Worm (Caenorhabditis elegans) whole organism, L1 larva: ENCODE measurements around the gene Y39B6A.1.

Experiments
- ama-1 ChIP-seq: fragments of 150-350 bp; optimal IDR thresholded peaks from 2 replicates; lab custom pipeline; 2014
- ceh-82 ChIP-seq, 3 experiments: fragments of 150-350 bp in 1 of 3; sonication (generic microtip) in 2 of 3; optimal IDR thresholded peaks; 2 replicates each; lab custom pipeline; 2014 to 2017; ENCODE audit warnings: missing biosample characterization in 3 of 3, missing genetic modification characterization in 3 of 3
- nhr-11 ChIP-seq: fragments of 150-350 bp; optimal IDR thresholded peaks from 2 replicates; lab custom pipeline; 2014; ENCODE audit warnings: missing biosample characterization, missing genetic modification characterization
- nhr-237 ChIP-seq: fragments of 150-350 bp; optimal IDR thresholded peaks from 2 replicates; lab custom pipeline; 2014; ENCODE audit warnings: missing biosample characterization, missing genetic modification characterization
- nhr-28 ChIP-seq: fragments of 150-350 bp; optimal IDR thresholded peaks from 2 replicates; lab custom pipeline; 2014; ENCODE audit warnings: missing biosample characterization, missing genetic modification characterization
- sox-4 ChIP-seq: sonication (generic microtip); optimal IDR thresholded peaks from 2 replicates; lab custom pipeline; 2016; ENCODE audit warnings: missing genetic modification characterization, missing compliant biosample characterization
- unc-62 ChIP-seq: fragments of 150-350 bp; optimal IDR thresholded peaks from 2 replicates; lab custom pipeline; 2014; ENCODE audit warnings: missing biosample characterization, missing genetic modification reagents, missing genetic modification characterization

- TF ChIP-seq ceh-82 (tag; optimal IDR thresholded peaks at IDR 0.05; lab: Kevin White, UChicago) (no peak), nhr-237 (tag; lab: Kevin White, UChicago) (no peak), unc-62 (GFP tag; lab: Kevin White, UChicago) (no peak), nhr-11 (tag; lab: Kevin White, UChicago) (no peak), ama-1 (lab: Kevin White, UChicago) (no peak), nhr-28 (tag; lab: Kevin White, UChicago) (no peak), sox-4 (tag; lab: Kevin White, UChicago) (no peak)
These were observed 30.1 kb upstream of the Y39B6A.1 start, which contains the start of gene fbxb-116 for ce11 chrV:19233469-19233868.
